Fruit fly (Drosophila melanogaster) whole organism, embryonic: Measurements from ENCODE around the gene Gr93a.

Source experiments
- Ada2b ChIP-seq: fragments of 200-800 bp; sonication (Bioruptor generic); IDR thresholded peaks from 2 replicates; pipeline ENCODE4 v1.3.6; 2022; ENCODE audit warnings: missing biosample characterization, missing genetic modification characterization
- B-H2 ChIP-seq: fragments of 200-800 bp; sonication (Bioruptor generic); optimal IDR thresholded peaks from 2 replicates; lab custom pipeline; 2018; ENCODE audit warnings: missing biosample characterization, mild to moderate bottlenecking, missing genetic modification characterization
- Bteb2 ChIP-seq: fragments of 200-800 bp; sonication (Bioruptor generic); optimal IDR thresholded peaks from 2 replicates; lab custom pipeline; 2016; ENCODE audit warnings: missing biosample characterization, missing genetic modification characterization
- CG10147 ChIP-seq: fragments of 200-800 bp; sonication (Bioruptor generic); optimal IDR thresholded peaks from 2 replicates; lab custom pipeline; 2019; ENCODE audit warnings: missing biosample characterization, mild to moderate bottlenecking, missing genetic modification characterization, moderate library complexity
- CG10209 ChIP-seq: fragments of 200-800 bp; sonication (Bioruptor generic); optimal IDR thresholded peaks from 3 replicates; lab custom pipeline; 2017; ENCODE audit warnings: missing biosample characterization, mild to moderate bottlenecking, missing genetic modification characterization, missing genetic modification reagents
- CG11560 ChIP-seq: fragments of 200-800 bp; sonication (Bioruptor generic); IDR thresholded peaks from 3 replicates; pipeline ENCODE4 v1.3.6; 2022; ENCODE audit warnings: missing biosample characterization, missing genetic modification characterization
- CG12071 ChIP-seq: fragments of 200-800 bp; sonication (Bioruptor generic); optimal IDR thresholded peaks from 3 replicates; lab custom pipeline; 2018; ENCODE audit warnings: missing biosample characterization, mild to moderate bottlenecking, missing genetic modification characterization
- CG12391 ChIP-seq: fragments of 200-800 bp; sonication (Bioruptor generic); optimal IDR thresholded peaks from 3 replicates; lab custom pipeline; 2018; ENCODE audit warnings: missing biosample characterization, mild to moderate bottlenecking, missing genetic modification characterization, moderate library complexity
- CG15696 ChIP-seq: fragments of 200-800 bp; sonication (Bioruptor generic); optimal IDR thresholded peaks from 2 replicates; lab custom pipeline; 2019; ENCODE audit warnings: missing biosample characterization, mild to moderate bottlenecking, missing genetic modification characterization, moderate library complexity
- CG17328 ChIP-seq: fragments of 200-800 bp; sonication (Bioruptor generic); IDR thresholded peaks from 2 replicates; pipeline ENCODE4 v1.3.6; 2022; ENCODE audit warnings: missing biosample characterization, missing genetic modification characterization
- CG2120 ChIP-seq: fragments of 200-800 bp; sonication (Bioruptor generic); optimal IDR thresholded peaks from 3 replicates; lab custom pipeline; 2016; ENCODE audit warnings: missing biosample characterization, missing genetic modification characterization
- CG3995 ChIP-seq: fragments of 200-800 bp; sonication (Bioruptor generic); optimal IDR thresholded peaks from 3 replicates; lab custom pipeline; 2016; ENCODE audit warnings: missing biosample characterization, missing genetic modification characterization
- CG4328 ChIP-seq: fragments of 200-800 bp; sonication (Bioruptor generic); optimal IDR thresholded peaks from 3 replicates; lab custom pipeline; 2017; ENCODE audit warnings: missing biosample characterization, missing genetic modification reagents, missing genetic modification characterization
- CG4730 ChIP-seq: fragments of 200-800 bp; sonication (Bioruptor generic); IDR thresholded peaks from 2 replicates; pipeline ENCODE4 v1.3.6; 2022; ENCODE audit warnings: missing biosample characterization, missing genetic modification characterization
- CG5180 ChIP-seq: fragments of 200-800 bp; sonication (Bioruptor generic); optimal IDR thresholded peaks from 3 replicates; lab custom pipeline; 2017; ENCODE audit warnings: missing biosample characterization, missing genetic modification characterization, mild to moderate bottlenecking, moderate library complexity, missing genetic modification reagents
- CG6272 ChIP-seq: fragments of 200-800 bp; sonication (Bioruptor generic); IDR thresholded peaks from 2 replicates; pipeline ENCODE4 v1.3.6; 2022; ENCODE audit warnings: missing biosample characterization, missing genetic modification characterization
- CG7745 ChIP-seq: fragments of 200-800 bp; sonication (Bioruptor generic); optimal IDR thresholded peaks from 2 replicates; lab custom pipeline; 2018; ENCODE audit warnings: missing biosample characterization, mild to moderate bottlenecking, missing genetic modification characterization, moderate library complexity
- CG8359 ChIP-seq: fragments of 200-800 bp; sonication (Bioruptor generic); optimal IDR thresholded peaks from 2 replicates; lab custom pipeline; 2017; ENCODE audit warnings: missing biosample characterization, mild to moderate bottlenecking, missing genetic modification characterization, borderline replicate concordance
- CG9437 ChIP-seq: fragments of 200-800 bp; sonication (Bioruptor generic); optimal IDR thresholded peaks from 2 replicates; lab custom pipeline; 2018; ENCODE audit warnings: missing biosample characterization, mild to moderate bottlenecking, missing genetic modification characterization
- Chrac-16 ChIP-seq: fragments of 200-800 bp; sonication (Bioruptor generic); optimal IDR thresholded peaks from 3 replicates; lab custom pipeline; 2016; ENCODE audit warnings: missing biosample characterization, missing genetic modification characterization
- Deaf1 ChIP-seq: fragments of 200-800 bp; optimal IDR thresholded peaks from 3 replicates; lab custom pipeline; 2019; ENCODE audit warnings: missing biosample characterization, mild to moderate bottlenecking, missing genetic modification characterization, moderate library complexity
- Dp ChIP-seq: fragments of 200-800 bp; sonication (Bioruptor generic); optimal IDR thresholded peaks from 2 replicates; lab custom pipeline; 2018; ENCODE audit warnings: missing biosample characterization, mild to moderate bottlenecking, missing genetic modification characterization, moderate library complexity
- Dref ChIP-seq: fragments of 200-800 bp; sonication (Bioruptor generic); IDR thresholded peaks from 2 replicates; pipeline ENCODE4 v1.3.6; 2022; ENCODE audit warnings: missing biosample characterization, missing genetic modification characterization
- Eip74EF ChIP-seq, 2 experiments: fragments of 200-800 bp in 1 of 2; fragments of >200 bp in 1 of 2; sonication (Bioruptor generic) in 1 of 2; optimal IDR thresholded peaks; 2 replicates each; lab custom pipeline; 2017 to 2019; ENCODE audit warnings: missing biosample characterization in 2 of 2, missing genetic modification characterization in 2 of 2, mild to moderate bottlenecking in 1 of 2, moderate library complexity in 1 of 2
- MBD-R2 ChIP-seq: fragments of 200-800 bp; sonication (Bioruptor generic); IDR thresholded peaks from 2 replicates; pipeline ENCODE4 v1.3.6; 2022; ENCODE audit warnings: missing biosample characterization, missing genetic modification characterization
- Mes4 ChIP-seq: fragments of 200-800 bp; sonication (Bioruptor generic); optimal IDR thresholded peaks from 2 replicates; lab custom pipeline; 2016; ENCODE audit warnings: missing biosample characterization, missing genetic modification characterization
- Neu2 ChIP-seq: fragments of 200-800 bp; sonication (Bioruptor generic); optimal IDR thresholded peaks from 3 replicates; lab custom pipeline; 2016; ENCODE audit warnings: missing biosample characterization, missing genetic modification characterization, borderline replicate concordance
- Optix ChIP-seq: fragments of 200-800 bp; sonication (Bioruptor generic); IDR thresholded peaks from 3 replicates; pipeline ENCODE4 v1.3.6; 2022; ENCODE audit warnings: missing biosample characterization, missing genetic modification characterization
- Sry-δ ChIP-seq: fragments of 200-800 bp; sonication (Bioruptor generic); optimal IDR thresholded peaks from 2 replicates; lab custom pipeline; 2016; ENCODE audit warnings: missing biosample characterization, missing genetic modification characterization
- Trl ChIP-seq, 3 experiments: fragments of >200 bp in 2 of 3; fragments of 200-800 bp in 1 of 3; sonication (Bioruptor generic) in 1 of 3; optimal IDR thresholded peaks; 2 replicates in 1 of 3; 3 replicates in 2 of 3; lab custom pipeline; 2016 to 2017; ENCODE audit warnings: missing biosample characterization in 1 of 3, missing genetic modification characterization in 1 of 3
- cas ChIP-seq: fragments of 200-800 bp; sonication (Bioruptor generic); IDR thresholded peaks from 2 replicates; pipeline ENCODE4 v1.3.6; 2022; ENCODE audit warnings: missing biosample characterization, missing genetic modification characterization
- chinmo ChIP-seq: fragments of 200-800 bp; sonication (Bioruptor generic); IDR thresholded peaks from 4 replicates; pipeline ENCODE4 v1.3.6; 2022; ENCODE audit warnings: missing biosample characterization, missing genetic modification characterization; ENCODE audit not compliant: partially characterized antibody
- chn ChIP-seq: fragments of 200-800 bp; sonication (Bioruptor generic); optimal IDR thresholded peaks from 2 replicates; lab custom pipeline; 2016; ENCODE audit warnings: missing biosample characterization, missing genetic modification characterization
- ci ChIP-seq: fragments of 200-800 bp; sonication (Bioruptor generic); IDR thresholded peaks from 3 replicates; pipeline ENCODE4 v1.3.6; 2022; ENCODE audit warnings: missing biosample characterization, missing genetic modification characterization
- dan ChIP-seq: fragments of 200-800 bp; sonication (Bioruptor generic); IDR thresholded peaks from 2 replicates; pipeline ENCODE4 v1.3.6; 2022; ENCODE audit warnings: missing biosample characterization, missing genetic modification characterization
- dimm ChIP-seq: fragments of 200-800 bp; sonication (Bioruptor generic); IDR thresholded peaks from 2 replicates; pipeline ENCODE4 v1.3.6; 2022; ENCODE audit warnings: missing biosample characterization, missing genetic modification characterization
- ems ChIP-seq: fragments of 200-800 bp; sonication (Bioruptor generic); optimal IDR thresholded peaks from 3 replicates; lab custom pipeline; 2016; ENCODE audit warnings: missing biosample characterization, missing genetic modification characterization
- gsb ChIP-seq: fragments of 200-800 bp; sonication (Bioruptor generic); IDR thresholded peaks from 2 replicates; pipeline ENCODE4 v1.3.6; 2022; ENCODE audit warnings: missing biosample characterization, missing genetic modification characterization
- mld ChIP-seq: fragments of 200-800 bp; sonication (Bioruptor generic); IDR thresholded peaks from 3 replicates; pipeline ENCODE4 v1.3.6; 2022; ENCODE audit warnings: missing biosample characterization, missing genetic modification characterization; ENCODE audit not compliant: partially characterized antibody
- oc ChIP-seq: fragments of 200-800 bp; sonication (Bioruptor generic); optimal IDR thresholded peaks from 2 replicates; lab custom pipeline; 2018; ENCODE audit warnings: missing biosample characterization, mild to moderate bottlenecking, missing genetic modification characterization, moderate library complexity
- pan ChIP-seq, 4 experiments: fragments of >200 bp in 3 of 4; fragments of 200-800 bp in 1 of 4; sonication (Bioruptor generic) in 1 of 4; optimal IDR thresholded peaks in 3 of 4; IDR thresholded peaks in 1 of 4; 2 replicates each; pipeline versions ENCODE4 v1.3.6 to Lab custom; 2017 to 2022; ENCODE audit warnings: missing biosample characterization in 2 of 4, missing genetic modification characterization in 2 of 4, mixed read lengths in 1 of 4
- slou ChIP-seq: fragments of 200-800 bp; sonication (Bioruptor generic); optimal IDR thresholded peaks from 3 replicates; lab custom pipeline; 2016; ENCODE audit warnings: missing biosample characterization, missing genetic modification characterization
- so ChIP-seq: fragments of 200-800 bp; sonication (Bioruptor generic); IDR thresholded peaks from 3 replicates; pipeline ENCODE4 v1.3.6; 2022; ENCODE audit warnings: missing biosample characterization, missing genetic modification characterization
- stc ChIP-seq: fragments of 200-800 bp; sonication (Bioruptor generic); IDR thresholded peaks from 2 replicates; pipeline ENCODE4 v1.3.6; 2022; ENCODE audit warnings: missing biosample characterization, missing genetic modification characterization
- trem ChIP-seq: fragments of 200-800 bp; optimal IDR thresholded peaks from 3 replicates; lab custom pipeline; 2019; ENCODE audit warnings: missing biosample characterization, mild to moderate bottlenecking, missing genetic modification characterization, moderate library complexity
- unpg ChIP-seq: fragments of 200-800 bp; sonication (Bioruptor generic); optimal IDR thresholded peaks from 3 replicates; lab custom pipeline; 2018; ENCODE audit warnings: missing biosample characterization, mild to moderate bottlenecking, missing genetic modification characterization, moderate library complexity
- zfh1 ChIP-seq: fragments of 200-800 bp; sonication (Bioruptor generic); IDR thresholded peaks from 3 replicates; pipeline ENCODE4 v1.3.6; 2022; ENCODE audit warnings: missing biosample characterization, missing genetic modification characterization

Gr93a gene

DNA sequence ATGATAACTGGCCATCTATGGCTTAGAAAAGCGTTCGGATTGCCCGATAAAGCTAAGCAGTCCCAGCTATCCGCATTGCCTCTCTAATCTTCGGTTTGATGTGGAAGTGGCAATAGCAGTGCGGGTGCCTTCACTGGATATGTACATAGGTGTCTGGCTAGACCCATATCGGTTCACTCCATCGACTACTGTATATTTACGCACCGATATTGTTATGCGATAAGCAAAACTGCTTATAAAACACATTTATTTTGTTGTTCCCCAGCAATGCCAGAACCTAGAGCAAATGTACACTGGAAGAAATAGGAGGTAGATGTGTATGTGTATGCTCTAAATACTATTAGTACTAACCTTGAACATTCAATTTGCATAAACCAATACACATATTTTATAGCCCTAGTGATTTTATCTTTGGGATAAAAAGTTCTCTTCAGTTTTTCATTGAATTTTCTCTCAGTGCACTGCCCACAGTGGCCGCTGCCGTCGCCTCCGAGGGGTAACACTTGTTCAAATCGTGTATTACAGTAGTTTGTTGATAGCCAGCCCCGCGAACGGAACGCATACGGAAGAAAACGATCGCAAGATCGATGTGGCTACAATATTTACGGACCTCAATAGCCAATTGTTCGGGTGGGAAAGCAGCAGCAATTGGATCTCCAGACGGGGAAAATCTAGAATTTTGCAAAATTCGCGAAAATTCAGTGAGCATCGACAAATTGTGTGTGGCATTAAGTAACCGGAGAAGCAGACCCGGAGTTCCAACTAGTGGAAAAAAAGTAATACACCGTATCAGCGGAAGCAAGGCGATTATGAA is 38.1 kb downstream of the Gr93a start, which contains the start of gene CG31431 (continued):
- peak; percentile 97 for TF ChIP-seq gsb
- peak; percentile 90 for TF ChIP-seq CG11560 (tag; lab: Robert Waterston, UW)
- TF ChIP-seq Neu2 (GFP tag; lab: Kevin White, UChicago): peak; percentile 88
- TF ChIP-seq CG10147 (GFP tag; lab: Kevin White, UChicago): peak; percentile 95
- peak; percentile 92 for TF ChIP-seq trem (tag; lab: Kevin White, UChicago)
- peak; percentile 95 for TF ChIP-seq stc
- peak; percentile 97 for TF ChIP-seq CG12071
- TF ChIP-seq mld: no peak
- TF ChIP-seq chinmo: 0 out of 4 replicates have a peak, but pooled peaks have one; percentile 17
- peak; percentile 94 for TF ChIP-seq CG6272 (GFP tag; lab: Robert Waterston, UW)
- TF ChIP-seq Chrac-16 (GFP tag; lab: Kevin White, UChicago): peak; percentile 96
- peak in 1 of 2 experiments; percentile 96 for TF ChIP-seq Eip74EF (GFP tag; optimal IDR thresholded peaks at IDR 0.05; lab: Kevin White, UChicago)
- peak; percentile 78 for TF ChIP-seq Sry-δ (GFP tag; lab: Kevin White, UChicago)
- TF ChIP-seq dimm (GFP tag; lab: Robert Waterston, UW): peak; percentile 86
- peak; percentile 96 for TF ChIP-seq cas (GFP tag; lab: Robert Waterston, UW)
- TF ChIP-seq Bteb2 (GFP tag; lab: Kevin White, UChicago): peak; percentile 96
- peak; percentile 90 for TF ChIP-seq CG9437 (GFP tag; lab: Kevin White, UChicago)
- TF ChIP-seq Deaf1: peak; percentile 88
- TF ChIP-seq oc (tag; lab: Kevin White, UChicago): peak; percentile 93
- peak; percentile 95 for TF ChIP-seq CG4730 (GFP tag; lab: Robert Waterston, UW)
- TF ChIP-seq CG7745 (tag; lab: Kevin White, UChicago): peak; percentile 73
- TF ChIP-seq Ada2b (GFP tag; lab: Robert Waterston, UW): peak; percentile 98
- TF ChIP-seq zfh1 (GFP tag; lab: Robert Waterston, UW): peak; percentile 98
- peak; percentile 94 for TF ChIP-seq Optix (GFP tag; lab: Robert Waterston, UW)
- peak; percentile 94 for TF ChIP-seq chn (GFP tag; lab: Kevin White, UChicago)
- TF ChIP-seq CG5180 (GFP tag; lab: Kevin White, UChicago): peak; percentile 89
- peak; percentile 94 for TF ChIP-seq B-H2 (GFP tag; lab: Kevin White, UChicago)
- TF ChIP-seq unpg: peak; percentile 98
- peak; percentile 99 for TF ChIP-seq CG2120 (GFP tag; lab: Kevin White, UChicago)
- TF ChIP-seq CG12391 (tag; lab: Kevin White, UChicago): peak; percentile 97
- TF ChIP-seq Dref: peak; percentile 43; the same call in 1 of the 2 replicates
- peak; percentile 88 for TF ChIP-seq dan (GFP tag; lab: Robert Waterston, UW)
- peak; percentile 97 for TF ChIP-seq CG10209
- peak; percentile 97 for TF ChIP-seq ems
- TF ChIP-seq slou (GFP tag; lab: Kevin White, UChicago): peak; percentile 94
- peak; percentile 97 for TF ChIP-seq so
- peak; percentile 96 for TF ChIP-seq CG17328
- peak; percentile 94 for TF ChIP-seq Mes4 (GFP tag; lab: Kevin White, UChicago)
- peak; percentile 13 for TF ChIP-seq Dp
- TF ChIP-seq pan (optimal IDR thresholded peaks at IDR 0.05; lab: Kevin White, UChicago): no peak
- TF ChIP-seq pan (GFP tag; optimal IDR thresholded peaks at IDR 0.05 in 1 of 2, IDR thresholded peaks at IDR 0.05 in 1 of 2): peak in 1 of 2 experiments; percentile 98
- peak; percentile 98 for TF ChIP-seq ci (GFP tag; lab: Robert Waterston, UW)
- peak; percentile 95 for TF ChIP-seq CG4328 (GFP tag; lab: Kevin White, UChicago)
- TF ChIP-seq Trl (optimal IDR thresholded peaks at IDR 0.05; lab: Kevin White, UChicago): no peak
- TF ChIP-seq Trl (GFP tag; optimal IDR thresholded peaks at IDR 0.05; lab: Kevin White, UChicago): peak; percentile 98
- peak; percentile 98 for TF ChIP-seq MBD-R2
- peak; percentile 81 for TF ChIP-seq CG3995 (GFP tag; lab: Kevin White, UChicago)
- peak; percentile 96 for TF ChIP-seq CG15696 (tag; lab: Kevin White, UChicago)
- TF ChIP-seq CG8359: peak; percentile 90
